Fruit fly (Drosophila melanogaster) whole organism, embryonic: Measurements from ENCODE around the gene elB.

Experiments used
- ATbp ChIP-seq: fragments of 200-800 bp; sonication (Bioruptor generic); optimal IDR thresholded peaks from 2 replicates; lab custom pipeline; 2017; ENCODE audit warnings: missing biosample characterization, mild to moderate bottlenecking, missing genetic modification characterization, missing genetic modification reagents
- Asciz ChIP-seq: fragments of 200-800 bp; sonication (Bioruptor generic); optimal IDR thresholded peaks from 2 replicates; lab custom pipeline; 2017; ENCODE audit warnings: missing biosample characterization, mild to moderate bottlenecking, missing genetic modification characterization, missing genetic modification reagents
- CG10462 ChIP-seq: fragments of 200-800 bp; sonication (Bioruptor generic); optimal IDR thresholded peaks from 2 replicates; lab custom pipeline; 2016; ENCODE audit warnings: missing biosample characterization, missing genetic modification characterization
- CG12659 ChIP-seq: fragments of 200-800 bp; sonication (Bioruptor generic); optimal IDR thresholded peaks from 3 replicates; lab custom pipeline; 2017; ENCODE audit warnings: mild to moderate bottlenecking, missing biosample characterization, missing genetic modification reagents, missing genetic modification characterization
- CG13296 ChIP-seq: fragments of 200-800 bp; sonication (Bioruptor generic); optimal IDR thresholded peaks from 3 replicates; lab custom pipeline; 2018; ENCODE audit warnings: missing biosample characterization, mild to moderate bottlenecking, missing genetic modification characterization
- CG14050 ChIP-seq: fragments of 200-800 bp; sonication (Bioruptor generic); IDR thresholded peaks from 3 replicates; pipeline ENCODE4 v1.3.6; 2022; ENCODE audit warnings: missing biosample characterization, missing genetic modification characterization
- CG14667 ChIP-seq: fragments of 200-800 bp; sonication (Bioruptor generic); IDR thresholded peaks from 2 replicates; pipeline ENCODE4 v1.3.6; 2022; ENCODE audit warnings: missing biosample characterization, missing genetic modification characterization
- CG14710 ChIP-seq: fragments of 200-800 bp; sonication (Bioruptor generic); optimal IDR thresholded peaks from 3 replicates; lab custom pipeline; 2019; ENCODE audit warnings: missing biosample characterization, mild to moderate bottlenecking, missing genetic modification characterization, moderate library complexity
- CG15269 ChIP-seq: fragments of 200-800 bp; sonication (Bioruptor generic); optimal IDR thresholded peaks from 2 replicates; lab custom pipeline; 2018; ENCODE audit warnings: missing biosample characterization, mild to moderate bottlenecking, missing genetic modification characterization, moderate library complexity
- CG1792 ChIP-seq: fragments of 200-800 bp; sonication (Bioruptor generic); optimal IDR thresholded peaks from 2 replicates; lab custom pipeline; 2016; ENCODE audit warnings: missing biosample characterization, missing genetic modification characterization
- CG30020 ChIP-seq: fragments of 200-800 bp; optimal IDR thresholded peaks from 2 replicates; lab custom pipeline; 2019; ENCODE audit warnings: missing biosample characterization, mild to moderate bottlenecking, missing genetic modification characterization, moderate library complexity
- CG6175 ChIP-seq: fragments of 200-800 bp; sonication (Bioruptor generic); IDR thresholded peaks from 3 replicates; pipeline ENCODE4 v1.3.6; 2022; ENCODE audit warnings: missing biosample characterization, missing genetic modification characterization
- CG7372 ChIP-seq: fragments of 200-800 bp; sonication (Bioruptor generic); IDR thresholded peaks from 2 replicates; pipeline ENCODE4 v1.3.6; 2022; ENCODE audit warnings: missing biosample characterization, missing genetic modification characterization
- CG9727 ChIP-seq: fragments of 200-800 bp; sonication (Bioruptor generic); optimal IDR thresholded peaks from 3 replicates; lab custom pipeline; 2017; ENCODE audit warnings: missing biosample characterization, mild to moderate bottlenecking, missing genetic modification characterization
- Camta ChIP-seq: fragments of 200-800 bp; sonication (Bioruptor generic); optimal IDR thresholded peaks from 2 replicates; lab custom pipeline; 2016; ENCODE audit warnings: missing biosample characterization, missing genetic modification characterization
- Chrac-16 ChIP-seq: fragments of 200-800 bp; sonication (Bioruptor generic); optimal IDR thresholded peaks from 3 replicates; lab custom pipeline; 2016; ENCODE audit warnings: missing biosample characterization, missing genetic modification characterization
- Dll ChIP-seq: fragments of 200-800 bp; sonication (Bioruptor generic); IDR thresholded peaks from 4 replicates; pipeline ENCODE4 v1.3.6; 2022; ENCODE audit warnings: missing biosample characterization, missing genetic modification characterization; ENCODE audit not compliant: partially characterized antibody
- Dref ChIP-seq: fragments of 200-800 bp; sonication (Bioruptor generic); IDR thresholded peaks from 2 replicates; pipeline ENCODE4 v1.3.6; 2022; ENCODE audit warnings: missing biosample characterization, missing genetic modification characterization
- Drgx ChIP-seq: fragments of 200-800 bp; sonication (Bioruptor generic); IDR thresholded peaks from 2 replicates; pipeline ENCODE4 v1.3.6; 2022; ENCODE audit warnings: missing biosample characterization, missing genetic modification characterization
- Eip74EF ChIP-seq, 2 experiments: fragments of 200-800 bp in 1 of 2; fragments of >200 bp in 1 of 2; sonication (Bioruptor generic) in 1 of 2; optimal IDR thresholded peaks; 2 replicates each; lab custom pipeline; 2017 to 2019; ENCODE audit warnings: missing biosample characterization in 2 of 2, missing genetic modification characterization in 2 of 2, mild to moderate bottlenecking in 1 of 2, moderate library complexity in 1 of 2
- HLH3B ChIP-seq: fragments of 200-800 bp; sonication (Bioruptor generic); IDR thresholded peaks from 2 replicates; pipeline ENCODE4 v1.3.6; 2022; ENCODE audit warnings: missing biosample characterization, missing genetic modification characterization
- Hsf ChIP-seq: fragments of 200-800 bp; sonication (Bioruptor generic); optimal IDR thresholded peaks from 3 replicates; lab custom pipeline; 2016; ENCODE audit warnings: missing biosample characterization, missing genetic modification characterization
- Kr ChIP-seq: fragments of 200-800 bp; sonication (Bioruptor generic); optimal IDR thresholded peaks from 2 replicates; lab custom pipeline; 2017; ENCODE audit warnings: missing biosample characterization, mild to moderate bottlenecking, missing genetic modification characterization
- Lim3 ChIP-seq: fragments of 200-800 bp; sonication (Bioruptor generic); IDR thresholded peaks from 2 replicates; pipeline ENCODE4 v1.3.6; 2022; ENCODE audit warnings: missing biosample characterization, missing genetic modification characterization
- MBD-R2 ChIP-seq: fragments of 200-800 bp; sonication (Bioruptor generic); IDR thresholded peaks from 2 replicates; pipeline ENCODE4 v1.3.6; 2022; ENCODE audit warnings: missing biosample characterization, missing genetic modification characterization
- MTF-1 ChIP-seq: fragments of 200-800 bp; sonication (Bioruptor generic); optimal IDR thresholded peaks from 2 replicates; lab custom pipeline; 2018; ENCODE audit warnings: missing biosample characterization, mild to moderate bottlenecking, missing genetic modification characterization, borderline replicate concordance
- Med ChIP-seq: fragments of 200-800 bp; sonication (Bioruptor generic); peaks from one replicate; lab custom pipeline; 2016; ENCODE audit warnings: missing biosample characterization, missing genetic modification characterization, mild to moderate bottlenecking, inconsistent platforms, moderate library complexity
- Meics ChIP-seq: fragments of 200-800 bp; sonication (Bioruptor generic); optimal IDR thresholded peaks from 2 replicates; lab custom pipeline; 2017; ENCODE audit warnings: missing biosample characterization, mild to moderate bottlenecking, missing genetic modification characterization
- Vsx1 ChIP-seq: fragments of 200-800 bp; sonication (Bioruptor generic); optimal IDR thresholded peaks from 2 replicates; lab custom pipeline; 2017; ENCODE audit warnings: missing biosample characterization, mild to moderate bottlenecking, missing genetic modification characterization, missing genetic modification reagents
- Xrp1 ChIP-seq: fragments of 200-800 bp; sonication (Bioruptor generic); IDR thresholded peaks from 2 replicates; pipeline ENCODE4 v1.3.6; 2022; ENCODE audit warnings: missing biosample characterization, missing genetic modification characterization
- aop ChIP-seq: fragments of 200-800 bp; sonication (Bioruptor generic); IDR thresholded peaks from 2 replicates; pipeline ENCODE4 v1.3.6; 2022; ENCODE audit warnings: missing biosample characterization, missing genetic modification characterization
- cas ChIP-seq: fragments of 200-800 bp; sonication (Bioruptor generic); IDR thresholded peaks from 2 replicates; pipeline ENCODE4 v1.3.6; 2022; ENCODE audit warnings: missing biosample characterization, missing genetic modification characterization
- ci ChIP-seq: fragments of 200-800 bp; sonication (Bioruptor generic); IDR thresholded peaks from 3 replicates; pipeline ENCODE4 v1.3.6; 2022; ENCODE audit warnings: missing biosample characterization, missing genetic modification characterization
- dan ChIP-seq: fragments of 200-800 bp; sonication (Bioruptor generic); IDR thresholded peaks from 2 replicates; pipeline ENCODE4 v1.3.6; 2022; ENCODE audit warnings: missing biosample characterization, missing genetic modification characterization
- dmrt11E ChIP-seq: fragments of 200-800 bp; sonication (Bioruptor generic); optimal IDR thresholded peaks from 3 replicates; lab custom pipeline; 2018; ENCODE audit warnings: missing biosample characterization, mild to moderate bottlenecking, missing genetic modification characterization, moderate library complexity
- fd3F ChIP-seq: fragments of 200-800 bp; sonication (Bioruptor generic); optimal IDR thresholded peaks from 2 replicates; lab custom pipeline; 2018; ENCODE audit warnings: missing biosample characterization, mild to moderate bottlenecking, missing genetic modification characterization, moderate library complexity
- grau ChIP-seq: fragments of 200-800 bp; optimal IDR thresholded peaks from 3 replicates; lab custom pipeline; 2019; ENCODE audit warnings: missing biosample characterization, mild to moderate bottlenecking, missing genetic modification characterization, moderate library complexity
- gsb ChIP-seq: fragments of 200-800 bp; sonication (Bioruptor generic); IDR thresholded peaks from 2 replicates; pipeline ENCODE4 v1.3.6; 2022; ENCODE audit warnings: missing biosample characterization, missing genetic modification characterization
- hbn ChIP-seq: fragments of 200-800 bp; sonication (Bioruptor generic); IDR thresholded peaks from 2 replicates; pipeline ENCODE4 v1.3.6; 2022; ENCODE audit warnings: missing biosample characterization, missing genetic modification characterization; ENCODE audit not compliant: partially characterized antibody
- lmd ChIP-seq: fragments of 200-800 bp; sonication (Bioruptor generic); IDR thresholded peaks from 2 replicates; pipeline ENCODE4 v1.3.6; 2022; ENCODE audit warnings: missing biosample characterization, missing genetic modification characterization
- onecut ChIP-seq: fragments of 200-800 bp; sonication (Bioruptor generic); IDR thresholded peaks from 2 replicates; pipeline ENCODE4 v1.3.6; 2022; ENCODE audit warnings: missing biosample characterization, missing genetic modification characterization
- pros ChIP-seq: fragments of 200-800 bp; sonication (Bioruptor generic); optimal IDR thresholded peaks from 3 replicates; lab custom pipeline; 2019; ENCODE audit warnings: missing biosample characterization, mild to moderate bottlenecking, missing genetic modification characterization, moderate library complexity
- psq ChIP-seq: fragments of 200-800 bp; sonication (Bioruptor generic); optimal IDR thresholded peaks from 2 replicates; lab custom pipeline; 2017; ENCODE audit warnings: missing biosample characterization, missing genetic modification characterization
- sd ChIP-seq: fragments of 200-800 bp; sonication (Bioruptor generic); optimal IDR thresholded peaks from 3 replicates; lab custom pipeline; 2018; ENCODE audit warnings: missing biosample characterization, mild to moderate bottlenecking, missing genetic modification characterization, moderate library complexity
- sima ChIP-seq: fragments of 200-800 bp; sonication (Bioruptor generic); optimal IDR thresholded peaks from 2 replicates; lab custom pipeline; 2016; ENCODE audit warnings: missing biosample characterization, missing genetic modification characterization
- sisA ChIP-seq: fragments of 200-800 bp; sonication (Bioruptor generic); IDR thresholded peaks from 2 replicates; pipeline ENCODE4 v1.3.6; 2022; ENCODE audit warnings: missing biosample characterization, missing genetic modification characterization
- slou ChIP-seq: fragments of 200-800 bp; sonication (Bioruptor generic); optimal IDR thresholded peaks from 3 replicates; lab custom pipeline; 2016; ENCODE audit warnings: missing biosample characterization, missing genetic modification characterization
- sug ChIP-seq: fragments of 200-800 bp; optimal IDR thresholded peaks from 2 replicates; lab custom pipeline; 2019; ENCODE audit warnings: missing biosample characterization, mild to moderate bottlenecking, missing genetic modification characterization, moderate library complexity
- tio ChIP-seq: fragments of 200-800 bp; sonication (Bioruptor generic); optimal IDR thresholded peaks from 2 replicates; lab custom pipeline; 2017; ENCODE audit warnings: missing biosample characterization, missing genetic modification characterization, inconsistent platforms
- zen ChIP-seq: fragments of 200-800 bp; sonication (Bioruptor generic); optimal IDR thresholded peaks from 3 replicates; lab custom pipeline; 2018; ENCODE audit warnings: missing biosample characterization, mild to moderate bottlenecking, missing genetic modification characterization, moderate library complexity
- zfh1 ChIP-seq: fragments of 200-800 bp; sonication (Bioruptor generic); IDR thresholded peaks from 3 replicates; pipeline ENCODE4 v1.3.6; 2022; ENCODE audit warnings: missing biosample characterization, missing genetic modification characterization

Gene elB

dm6 chr2L:14361736-14362180 is 47.6 kb downstream of the elB start, which contains the start of gene spel1 (continued):
- TF ChIP-seq sug (tag; lab: Kevin White, UChicago) (peak; percentile 68), Med (GFP tag; lab: Kevin White, UChicago) (peak; percentile 75), Drgx (GFP tag; lab: Robert Waterston, UW) (peak; percentile 65), aop (GFP tag; lab: Robert Waterston, UW) (no peak), lmd (GFP tag; lab: Robert Waterston, UW) (peak; percentile 80), CG13296 (peak; percentile 83), onecut (GFP tag; lab: Robert Waterston, UW) (peak; percentile 21; the same call in 1 of the 2 replicates), CG15269 (tag; lab: Kevin White, UChicago) (peak; percentile 88), dmrt11E (tag; lab: Kevin White, UChicago) (peak; percentile 74), Vsx1 (peak; percentile 42), CG30020 (peak; percentile 62), pros (GFP tag; lab: Kevin White, UChicago) (no peak), MBD-R2 (GFP tag; lab: Robert Waterston, UW) (peak; percentile 68), Kr (GFP tag; lab: Kevin White, UChicago) (no peak), CG6175 (GFP tag; lab: Robert Waterston, UW) (no peak), gsb (peak; percentile 40; the same call in 1 of the 2 replicates), zfh1 (peak; percentile 71; the same call in 2 of the 3 replicates), psq (GFP tag; lab: Kevin White, UChicago) (peak; percentile 57), CG12659 (peak; percentile 72), CG14667 (peak; percentile 70), cas (GFP tag; lab: Robert Waterston, UW) (peak; percentile 77; the same call in 1 of the 2 replicates), HLH3B (GFP tag; lab: Robert Waterston, UW) (peak; percentile 86), CG14050 (GFP tag; lab: Robert Waterston, UW) (peak; percentile 68), Xrp1 (peak; percentile 91), CG10462 (GFP tag; lab: Kevin White, UChicago) (peak; percentile 41), slou (GFP tag; lab: Kevin White, UChicago) (peak; percentile 69), CG7372 (GFP tag; lab: Robert Waterston, UW) (peak; percentile 64), ATbp (GFP tag; lab: Kevin White, UChicago) (peak; percentile 59), Camta (GFP tag; lab: Kevin White, UChicago) (no peak), sima (GFP tag; lab: Kevin White, UChicago) (no peak), Meics (GFP tag; lab: Kevin White, UChicago) (peak; percentile 83), grau (tag; lab: Kevin White, UChicago) (peak; percentile 83), Dll (no peak), CG9727 (GFP tag; lab: Kevin White, UChicago) (peak; percentile 79), Hsf (GFP tag; lab: Kevin White, UChicago) (peak; percentile 59), CG1792 (GFP tag; lab: Kevin White, UChicago) (no peak), Eip74EF (GFP tag; optimal IDR thresholded peaks at IDR 0.05; lab: Kevin White, UChicago) (peak in 1 of 2 experiments; percentile 77), dan (GFP tag; lab: Robert Waterston, UW) (no peak), sisA (GFP tag; lab: Robert Waterston, UW) (peak; percentile 72), CG14710 (peak; percentile 87), MTF-1 (peak; percentile 23), Asciz (GFP tag; lab: Kevin White, UChicago) (peak; percentile 72), tio (GFP tag; lab: Kevin White, UChicago) (peak; percentile 60), ci (GFP tag; lab: Robert Waterston, UW) (peak; percentile 75; the same call in 2 of the 3 replicates), zen (tag; lab: Kevin White, UChicago) (peak; percentile 80), Dref (GFP tag; lab: Robert Waterston, UW) (no peak), Chrac-16 (GFP tag; lab: Kevin White, UChicago) (peak; percentile 60), Lim3 (GFP tag; lab: Robert Waterston, UW) (no peak), sd (tag; lab: Kevin White, UChicago) (peak; percentile 42), hbn (GFP tag; lab: Robert Waterston, UW) (no peak), fd3F (peak; percentile 76)
